Worm (Caenorhabditis elegans): Measurements from ENCODE around the gene T09B9.3.
A peak's percentile ranks its signal among the peaks of the same experiment; 100 is the strongest.

The T09B9.3 gene

DNA sequence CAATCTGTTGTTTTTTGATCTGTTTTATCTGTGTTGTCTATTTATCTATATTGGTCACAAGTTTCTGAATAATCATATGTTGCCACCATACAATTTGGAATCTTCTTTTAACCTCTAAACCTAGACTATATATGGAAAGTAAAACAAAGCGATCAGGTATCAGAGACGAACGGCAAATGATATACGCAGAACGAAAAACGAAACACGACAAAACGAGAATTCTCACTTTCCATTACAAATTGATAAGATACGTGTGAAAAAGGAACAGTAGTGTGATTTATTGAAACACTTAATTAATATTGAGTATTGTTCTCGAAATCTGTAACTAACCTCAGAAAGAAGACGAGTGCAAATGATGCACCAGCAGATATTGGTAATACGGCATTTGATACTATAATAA lies 2.7 kb upstream of the T09B9.3 start:
- TF ChIP-seq tbx-11 (GFP tag; IDR thresholded peaks at IDR 0.05) (no peak), B0310.2 (tag; optimal IDR thresholded peaks at IDR 0.05) (no peak), ets-7 (tag; optimal IDR thresholded peaks at IDR 0.05) (no peak), aly-1 (tag; optimal IDR thresholded peaks at IDR 0.05) (no peak), ama-1 (optimal IDR thresholded peaks at IDR 0.05) (no peak)

DNA sequence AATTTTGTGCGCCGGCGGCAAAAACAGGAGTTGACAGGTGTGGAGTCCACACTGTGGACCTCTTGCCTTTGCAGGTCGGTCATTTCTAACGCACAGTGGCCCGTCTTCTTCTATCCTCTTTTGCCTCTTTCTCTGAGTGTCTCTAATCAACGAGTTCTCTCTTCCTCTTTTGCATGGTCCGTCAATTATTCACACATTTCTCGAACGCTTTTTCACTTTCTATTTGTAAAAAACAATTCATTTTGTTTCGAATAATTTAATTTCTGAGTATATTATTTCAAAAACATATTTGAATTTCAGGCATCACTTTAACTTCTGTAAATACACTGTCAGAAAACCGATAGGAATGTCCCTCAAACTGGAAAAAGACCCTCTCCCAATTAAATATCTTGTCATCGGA lies 4.2 kb downstream of the T09B9.3 start, which contains the start of gene T09B9.1:
T09B9.1 (plus strand) TSS at position 301 of the 400 bp plus-strand sequence.
- TF ChIP-seq B0310.2 (tag; optimal IDR thresholded peaks at IDR 0.05) (no peak), tra-4 (tag; optimal IDR thresholded peaks at IDR 0.05) (no peak), pes-1 (GFP tag; IDR thresholded peaks at IDR 0.05) (no peak), ama-1 (optimal IDR thresholded peaks at IDR 0.05) (no peak), tbx-11 (GFP tag; IDR thresholded peaks at IDR 0.05) (no peak), aly-1 (tag; optimal IDR thresholded peaks at IDR 0.05) (no peak), tbx-37 (GFP tag; conservative IDR thresholded peaks at IDR 0.05) (no peak), sea-1 (GFP tag; conservative IDR thresholded peaks at IDR 0.05) (no peak), F13C5.2 (tag; optimal IDR thresholded peaks at IDR 0.05) (no peak), ceh-13 (GFP tag; optimal IDR thresholded peaks at IDR 0.05) (no peak), hmbx-1 (tag; optimal IDR thresholded peaks at IDR 0.05) (no peak), scrt-1 (GFP tag; IDR thresholded peaks at IDR 0.05) (no peak), hnd-1 (tag; optimal IDR thresholded peaks at IDR 0.05) (no peak), hmg-4 (GFP tag; optimal IDR thresholded peaks at IDR 0.05) (no peak), ets-7 (tag; optimal IDR thresholded peaks at IDR 0.05) (no peak), ceh-36 (tag; optimal IDR thresholded peaks at IDR 0.05) (no peak), flt-1 (GFP tag; IDR thresholded peaks at IDR 0.05) (no peak)

DNA sequence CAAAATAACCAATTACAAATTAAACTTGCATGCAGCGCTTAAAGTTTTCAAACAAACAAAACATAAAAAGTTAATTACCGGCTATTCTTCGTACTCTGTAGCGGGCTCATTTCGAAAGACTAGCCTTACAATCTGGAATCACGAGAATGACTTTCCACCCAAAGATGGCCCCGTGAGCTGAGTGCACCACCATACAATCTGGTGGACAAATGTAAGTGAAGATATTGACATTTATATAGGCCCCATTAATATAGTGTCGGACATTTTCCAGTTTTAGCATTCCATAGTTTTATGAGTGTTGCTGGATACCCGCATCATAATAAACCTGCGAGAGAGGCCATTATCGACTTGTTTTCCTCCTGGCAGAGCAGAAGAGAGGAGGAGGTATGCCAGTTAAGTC lies 6.6 kb downstream of the T09B9.3 start:
- TF ChIP-seq B0310.2 (tag; optimal IDR thresholded peaks at IDR 0.05): no peak
- no peak for TF ChIP-seq flt-1 (GFP tag; IDR thresholded peaks at IDR 0.05)
- no peak for TF ChIP-seq ets-7 (tag; optimal IDR thresholded peaks at IDR 0.05)
- no peak for TF ChIP-seq hmbx-1 (tag; optimal IDR thresholded peaks at IDR 0.05)
- TF ChIP-seq pes-1 (GFP tag; IDR thresholded peaks at IDR 0.05): no peak
- TF ChIP-seq tra-4 (tag; optimal IDR thresholded peaks at IDR 0.05): no peak
- TF ChIP-seq hmg-4 (GFP tag; optimal IDR thresholded peaks at IDR 0.05): no peak
- TF ChIP-seq tbx-11 (GFP tag; IDR thresholded peaks at IDR 0.05): no peak
- no peak for TF ChIP-seq aly-1 (tag; optimal IDR thresholded peaks at IDR 0.05)
- TF ChIP-seq hnd-1 (tag; optimal IDR thresholded peaks at IDR 0.05): no peak
- no peak for TF ChIP-seq sea-1 (GFP tag; conservative IDR thresholded peaks at IDR 0.05)

DNA sequence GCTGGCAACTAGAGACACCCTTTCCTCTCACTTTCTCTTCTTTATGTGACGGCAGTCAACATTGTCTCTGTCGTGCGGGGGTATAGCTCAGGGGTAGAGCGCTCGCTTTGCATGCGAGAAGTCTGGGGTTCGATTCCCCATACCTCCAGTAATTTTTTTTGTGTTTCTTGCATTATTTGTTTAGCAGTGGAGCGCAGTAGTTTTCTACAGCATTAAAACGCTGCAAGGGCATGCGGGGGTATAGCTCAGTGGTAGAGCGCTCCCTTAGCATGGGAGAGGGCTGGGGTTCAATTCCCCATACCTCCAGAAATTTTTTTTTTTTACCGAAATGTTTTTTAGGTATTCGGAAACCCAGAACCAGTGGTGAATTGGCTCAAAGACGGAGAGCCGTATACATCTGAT lies 17.7 kb downstream of the T09B9.3 start:
- TF ChIP-seq hmg-4 (GFP tag; optimal IDR thresholded peaks at IDR 0.05) (peak; percentile 99), aly-1 (tag; optimal IDR thresholded peaks at IDR 0.05) (peak; percentile 98), B0310.2 (tag; optimal IDR thresholded peaks at IDR 0.05) (peak; percentile 98), scrt-1 (GFP tag; IDR thresholded peaks at IDR 0.05) (peak; percentile 99), ceh-13 (GFP tag; optimal IDR thresholded peaks at IDR 0.05) (peak; percentile 95), hmbx-1 (tag; optimal IDR thresholded peaks at IDR 0.05) (peak; percentile 92), hnd-1 (tag; optimal IDR thresholded peaks at IDR 0.05) (peak; percentile 95), ets-7 (tag; optimal IDR thresholded peaks at IDR 0.05) (peak; percentile 93), tra-4 (tag; optimal IDR thresholded peaks at IDR 0.05) (peak; percentile 91), flt-1 (GFP tag; IDR thresholded peaks at IDR 0.05) (peak; percentile 98), tbx-37 (GFP tag; conservative IDR thresholded peaks at IDR 0.05) (peak; percentile 99), pes-1 (GFP tag; IDR thresholded peaks at IDR 0.05) (peak; percentile 99), F13C5.2 (tag; optimal IDR thresholded peaks at IDR 0.05) (peak; percentile 97), sea-1 (GFP tag; conservative IDR thresholded peaks at IDR 0.05) (peak; percentile 98), ceh-36 (tag; optimal IDR thresholded peaks at IDR 0.05) (peak; percentile 95), tbx-11 (GFP tag; IDR thresholded peaks at IDR 0.05) (peak; percentile 99)

DNA sequence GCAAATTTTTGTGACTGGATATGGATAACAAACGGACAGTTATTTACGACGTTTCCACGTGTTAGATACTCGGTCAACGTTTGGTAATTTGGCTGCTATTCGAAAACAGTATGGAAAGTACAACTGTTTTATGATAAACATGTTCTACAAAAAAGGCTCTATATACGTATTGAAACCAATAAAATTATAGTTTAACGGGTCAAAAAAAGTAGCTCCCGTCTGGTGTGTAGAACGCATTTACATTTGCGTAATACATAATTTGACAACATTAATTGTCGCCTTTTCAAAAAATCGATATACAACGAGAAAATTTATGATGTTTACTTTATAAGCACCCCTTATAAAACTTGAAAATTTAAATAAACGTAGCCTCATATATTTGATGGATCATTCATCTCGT lies 19.1 kb downstream of the T09B9.3 start:
- TF ChIP-seq ceh-36 (tag; optimal IDR thresholded peaks at IDR 0.05): no peak
- TF ChIP-seq B0310.2 (tag; optimal IDR thresholded peaks at IDR 0.05): no peak
- no peak for TF ChIP-seq hnd-1 (tag; optimal IDR thresholded peaks at IDR 0.05)
- no peak for TF ChIP-seq F13C5.2 (tag; optimal IDR thresholded peaks at IDR 0.05)
- TF ChIP-seq sea-1 (GFP tag; conservative IDR thresholded peaks at IDR 0.05): no peak
- no peak for TF ChIP-seq tbx-11 (GFP tag; IDR thresholded peaks at IDR 0.05)
- no peak for TF ChIP-seq flt-1 (GFP tag; IDR thresholded peaks at IDR 0.05)
- no peak for TF ChIP-seq hmbx-1 (tag; optimal IDR thresholded peaks at IDR 0.05)
- no peak for TF ChIP-seq ets-7 (tag; optimal IDR thresholded peaks at IDR 0.05)

DNA sequence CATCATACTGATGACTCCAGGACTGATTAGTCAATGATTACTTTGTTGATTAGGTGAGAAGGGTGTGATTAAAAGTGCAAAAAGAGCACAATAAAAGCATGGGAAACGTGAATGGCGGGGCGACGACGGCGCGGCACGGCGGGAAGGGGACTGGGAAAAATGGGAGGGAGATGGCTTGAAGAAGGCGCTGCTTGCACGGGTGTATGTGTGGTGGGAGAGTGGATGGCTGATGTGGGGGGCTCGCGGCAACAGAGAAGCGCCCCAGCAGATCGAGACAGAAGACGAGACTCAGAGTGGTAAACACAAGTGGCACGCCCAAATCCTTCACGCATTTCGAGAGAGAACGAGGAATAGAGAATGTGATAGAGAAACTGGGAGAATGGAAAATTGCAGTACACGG lies 23.4 kb downstream of the T09B9.3 start, which contains the start of gene F15G9.5:
F15G9.5 (minus strand) TSS at position 159 of the 400 bp plus-strand sequence.
- no peak for TF ChIP-seq ceh-13 (GFP tag; optimal IDR thresholded peaks at IDR 0.05)
- no peak for TF ChIP-seq ama-1 (optimal IDR thresholded peaks at IDR 0.05)
- TF ChIP-seq flt-1 (GFP tag; IDR thresholded peaks at IDR 0.05): no peak
- TF ChIP-seq ceh-36 (tag; optimal IDR thresholded peaks at IDR 0.05): no peak
- TF ChIP-seq scrt-1 (GFP tag; IDR thresholded peaks at IDR 0.05): no peak
- TF ChIP-seq tbx-37 (GFP tag; conservative IDR thresholded peaks at IDR 0.05): no peak
- TF ChIP-seq ets-7 (tag; optimal IDR thresholded peaks at IDR 0.05): no peak
- TF ChIP-seq F13C5.2 (tag; optimal IDR thresholded peaks at IDR 0.05): peak; percentile 49
- peak; percentile 32 for TF ChIP-seq hmg-4 (GFP tag; optimal IDR thresholded peaks at IDR 0.05)
- no peak for TF ChIP-seq tbx-11 (GFP tag; IDR thresholded peaks at IDR 0.05)
- TF ChIP-seq pes-1 (GFP tag; IDR thresholded peaks at IDR 0.05): no peak
- no peak for TF ChIP-seq hnd-1 (tag; optimal IDR thresholded peaks at IDR 0.05)
- no peak for TF ChIP-seq hmbx-1 (tag; optimal IDR thresholded peaks at IDR 0.05)
- TF ChIP-seq aly-1 (tag; optimal IDR thresholded peaks at IDR 0.05): no peak
- no peak for TF ChIP-seq sea-1 (GFP tag; conservative IDR thresholded peaks at IDR 0.05)

DNA sequence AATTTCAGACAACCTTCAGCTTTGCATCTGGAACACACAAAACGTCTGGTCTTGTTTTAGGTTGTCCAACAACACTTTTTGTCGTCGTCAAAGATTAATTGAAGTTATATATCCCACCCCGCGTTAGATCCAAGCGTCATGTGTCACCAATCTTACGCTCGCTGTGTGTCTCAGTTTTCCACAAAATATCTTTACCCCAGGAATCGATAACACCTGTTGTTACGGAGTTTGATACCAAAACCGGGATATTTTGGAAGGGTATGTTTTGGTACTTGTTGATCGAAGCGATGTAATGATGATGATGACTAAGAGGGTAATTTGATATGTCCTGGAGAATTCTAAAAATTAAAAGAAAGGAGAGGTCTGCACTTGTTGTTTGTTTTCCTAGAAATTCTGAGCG lies 25.7 kb downstream of the T09B9.3 start:
- TF ChIP-seq ceh-13 (GFP tag; optimal IDR thresholded peaks at IDR 0.05) (no peak), F13C5.2 (tag; optimal IDR thresholded peaks at IDR 0.05) (no peak), pes-1 (GFP tag; IDR thresholded peaks at IDR 0.05) (no peak), hmbx-1 (tag; optimal IDR thresholded peaks at IDR 0.05) (no peak), flt-1 (GFP tag; IDR thresholded peaks at IDR 0.05) (no peak), ets-7 (tag; optimal IDR thresholded peaks at IDR 0.05) (no peak), hmg-4 (GFP tag; optimal IDR thresholded peaks at IDR 0.05) (no peak), B0310.2 (tag; optimal IDR thresholded peaks at IDR 0.05) (no peak), tbx-11 (GFP tag; IDR thresholded peaks at IDR 0.05) (no peak), sea-1 (GFP tag; conservative IDR thresholded peaks at IDR 0.05) (no peak), ceh-36 (tag; optimal IDR thresholded peaks at IDR 0.05) (no peak), tbx-37 (GFP tag; conservative IDR thresholded peaks at IDR 0.05) (no peak), scrt-1 (GFP tag; IDR thresholded peaks at IDR 0.05) (no peak), ama-1 (optimal IDR thresholded peaks at IDR 0.05) (no peak), hnd-1 (tag; optimal IDR thresholded peaks at IDR 0.05) (no peak), aly-1 (tag; optimal IDR thresholded peaks at IDR 0.05) (no peak), tra-4 (tag; optimal IDR thresholded peaks at IDR 0.05) (no peak)
